Worm (Caenorhabditis elegans) whole organism, L3 larva: ENCODE measurements around the gene crh-1.

Experiments used
- ceh-28 ChIP-seq: fragments of 150-350 bp; optimal IDR thresholded peaks from 2 replicates; lab custom pipeline; 2014; ENCODE audit warnings: missing biosample characterization, missing genetic modification reagents, missing genetic modification characterization
- jun-1 ChIP-seq: fragments of 150-350 bp; optimal IDR thresholded peaks from 2 replicates; lab custom pipeline; 2014; ENCODE audit warnings: missing biosample characterization, missing genetic modification reagents, missing genetic modification characterization
- nhr-11 ChIP-seq: fragments of 150-350 bp; optimal IDR thresholded peaks from 2 replicates; lab custom pipeline; 2014; ENCODE audit warnings: missing biosample characterization, missing genetic modification characterization
- nhr-25 ChIP-seq: sonication (generic microtip); optimal IDR thresholded peaks from 2 replicates; lab custom pipeline; 2017; ENCODE audit warnings: missing biosample characterization, missing genetic modification characterization
- snpc-4 ChIP-seq: fragments of 150-350 bp; optimal IDR thresholded peaks from 2 replicates; lab custom pipeline; 2014; ENCODE audit warnings: missing biosample characterization, missing genetic modification characterization
- unc-39 ChIP-seq: sonication (generic microtip); optimal IDR thresholded peaks from 4 replicates; lab custom pipeline; 2017; ENCODE audit warnings: missing biosample characterization, missing genetic modification characterization
- zag-1 ChIP-seq: fragments of 150-350 bp; optimal IDR thresholded peaks from 2 replicates; lab custom pipeline; 2014; ENCODE audit warnings: missing biosample characterization, missing genetic modification characterization
- ztf-11 ChIP-seq: fragments of 150-350 bp; optimal IDR thresholded peaks from 2 replicates; lab custom pipeline; 2014; ENCODE audit warnings: missing biosample characterization, missing genetic modification characterization
- ztf-4 ChIP-seq: fragments of 150-350 bp; optimal IDR thresholded peaks from 2 replicates; lab custom pipeline; 2014; ENCODE audit warnings: missing biosample characterization, missing genetic modification characterization

DNA sequence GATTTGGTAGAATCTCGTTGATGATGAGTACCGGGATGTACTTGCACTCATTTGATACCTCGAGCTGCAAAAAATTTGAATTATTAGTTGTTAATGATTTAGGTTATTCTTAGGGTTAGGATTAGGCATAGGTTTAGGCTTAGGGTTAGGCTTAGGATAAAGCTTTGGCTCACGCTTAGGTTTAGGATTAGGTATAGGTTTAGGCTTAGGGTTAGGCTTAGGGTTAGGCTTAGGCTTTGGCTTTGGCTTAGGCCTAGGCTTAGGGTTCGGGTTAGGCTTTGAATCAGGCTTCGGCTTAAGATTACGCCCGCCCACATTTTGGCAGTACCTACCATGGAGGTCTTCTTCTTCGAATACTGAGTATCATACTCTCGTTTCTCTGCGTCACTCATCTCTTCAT, 22.6 kb upstream of the crh-1 start:
- no peak for TF ChIP-seq jun-1 (tag; lab: Kevin White, UChicago)
- no peak for TF ChIP-seq snpc-4
- TF ChIP-seq nhr-25 (tag; lab: Kevin White, UChicago), result no peak
- no peak for TF ChIP-seq zag-1 (tag; lab: Kevin White, UChicago)
- no peak for TF ChIP-seq ztf-4 (tag; lab: Kevin White, UChicago)
- no peak for TF ChIP-seq ztf-11 (tag; lab: Kevin White, UChicago)
- no peak for TF ChIP-seq nhr-11
- no peak for TF ChIP-seq ceh-28 (tag; lab: Kevin White, UChicago)
- TF ChIP-seq unc-39 (tag; lab: Kevin White, UChicago), result no peak
